Fruit fly (Drosophila melanogaster) S2 (cell line): ENCODE results near the gene CG31157.

Experiments
- CG8478 ChIP-seq: fragments of >200 bp; optimal IDR thresholded peaks from 2 replicates; lab custom pipeline; 2018
- CTCF ChIP-seq, 2 experiments: fragments of >200 bp; optimal IDR thresholded peaks; 2 replicates each; lab custom pipeline; 2018

- TF ChIP-seq CG8478 (lab: Kevin White, UChicago) (no peak), CTCF (optimal IDR thresholded peaks at IDR 0.05; lab: Kevin White, UChicago) (no peak)
Measured at dm6 chr3R:13047431-13047830, at the start of gene CG31157.
